Worm (Caenorhabditis elegans): ENCODE results near the gene C14B9.2.

ce11 chrIII:8129195-8129594 lies 4.3 kb upstream of the C14B9.2 start:
- no peak for TF ChIP-seq klf-2 (GFP tag; conservative IDR thresholded peaks at IDR 0.05)
- TF ChIP-seq T22C8.4 (GFP tag; IDR thresholded peaks at IDR 0.05) = no peak
- no peak for TF ChIP-seq ztf-23 (GFP tag; IDR thresholded peaks at IDR 0.05)
- no peak for TF ChIP-seq flt-1 (GFP tag; IDR thresholded peaks at IDR 0.05)
- no peak for TF ChIP-seq tab-1 (GFP tag; IDR thresholded peaks at IDR 0.05)
- no peak for TF ChIP-seq ref-1 (GFP tag; conservative IDR thresholded peaks at IDR 0.05)

All from whole organism, midembryonic.